Worm (Caenorhabditis elegans) whole organism, young adult: ENCODE data around the gene dyn-1.
A peak's percentile ranks its signal among the peaks of the same experiment; 100 is the strongest.

Experiments
- C06A6.2 ChIP-seq: fragments of 200-800 bp; sonication (Bioruptor generic); conservative IDR thresholded peaks from 2 replicates; pipeline ENCODE4 v1.3.6; 2022; ENCODE audit warnings: missing genetic modification characterization, missing compliant biosample characterization
- F23B12.7 ChIP-seq: sonication (generic microtip); optimal IDR thresholded peaks from 2 replicates; lab custom pipeline; 2017; ENCODE audit warnings: missing genetic modification characterization, mild to moderate bottlenecking, missing compliant biosample characterization, antibody characterized with exemption, moderate library complexity; ENCODE audit not compliant: insufficient read depth
- F39B2.1 ChIP-seq: fragments of 200-800 bp; sonication (Bioruptor generic); IDR thresholded peaks from 2 replicates; pipeline ENCODE4 v1.3.6; 2022; ENCODE audit warnings: missing genetic modification reagents, missing genetic modification characterization, missing compliant biosample characterization
- F49E8.2 ChIP-seq: sonication (generic microtip); optimal IDR thresholded peaks from 3 replicates; lab custom pipeline; 2017; ENCODE audit warnings: missing genetic modification characterization, mild to moderate bottlenecking, missing compliant biosample characterization, antibody characterized with exemption, moderate library complexity; ENCODE audit not compliant: insufficient read depth
- K12H6.12 ChIP-seq: fragments of 200-800 bp; sonication (Bioruptor generic); optimal IDR thresholded peaks from 2 replicates; lab custom pipeline; 2018; ENCODE audit warnings: mild to moderate bottlenecking, missing genetic modification characterization, missing compliant biosample characterization
- Y53G8AR.9 ChIP-seq: fragments of 200-800 bp; sonication (Bioruptor generic); conservative IDR thresholded peaks from 2 replicates; pipeline ENCODE4 v1.3.6; 2022; ENCODE audit warnings: missing genetic modification reagents, missing genetic modification characterization, missing compliant biosample characterization
- Y67H2A.10 ChIP-seq: fragments of 200-800 bp; sonication (Bioruptor generic); conservative IDR thresholded peaks from 2 replicates; pipeline ENCODE4 v1.3.6; 2022; ENCODE audit warnings: missing genetic modification reagents, missing genetic modification characterization, missing compliant biosample characterization
- Y79H2A.3 ChIP-seq: fragments of 200-800 bp; sonication (Bioruptor generic); conservative IDR thresholded peaks from 2 replicates; pipeline ENCODE4 v1.3.6; 2022; ENCODE audit warnings: missing genetic modification reagents, missing genetic modification characterization, missing compliant biosample characterization
- akir-1 ChIP-seq: fragments of 200-800 bp; sonication (Bioruptor generic); optimal IDR thresholded peaks from 2 replicates; lab custom pipeline; 2018; ENCODE audit warnings: mild to moderate bottlenecking, missing genetic modification characterization, moderate library complexity, missing compliant biosample characterization
- attf-5 ChIP-seq: fragments of 200-800 bp; sonication (Bioruptor generic); optimal IDR thresholded peaks from 2 replicates; lab custom pipeline; 2018; ENCODE audit warnings: mild to moderate bottlenecking, missing genetic modification characterization, missing compliant biosample characterization
- cebp-1 ChIP-seq, 2 experiments: fragments of 200-800 bp in 1 of 2; sonication (Bioruptor generic) in 1 of 2; sonication (generic microtip) in 1 of 2; IDR thresholded peaks in 1 of 2; optimal IDR thresholded peaks in 1 of 2; 2 replicates each; pipeline versions ENCODE4 v1.3.6 to Lab custom; 2017 to 2022; ENCODE audit warnings: missing compliant biosample characterization in 2 of 2, missing genetic modification characterization in 2 of 2, mild to moderate bottlenecking in 1 of 2, missing genetic modification reagents in 1 of 2, moderate library complexity in 1 of 2
- cebp-2 ChIP-seq: fragments of 200-800 bp; sonication (Bioruptor generic); IDR thresholded peaks from 2 replicates; pipeline ENCODE4 v1.3.6; 2022; ENCODE audit warnings: missing genetic modification characterization, missing compliant biosample characterization
- ceh-91 ChIP-seq: fragments of 200-800 bp; sonication (Bioruptor generic); IDR thresholded peaks from 2 replicates; pipeline ENCODE4 v1.3.6; 2022; ENCODE audit warnings: missing genetic modification reagents, missing genetic modification characterization, missing compliant biosample characterization
- chd-7 ChIP-seq: sonication (generic microtip); optimal IDR thresholded peaks from 2 replicates; lab custom pipeline; 2016; ENCODE audit warnings: mild to moderate bottlenecking, missing genetic modification characterization, moderate library complexity, missing compliant biosample characterization
- dpff-1 ChIP-seq: sonication (generic microtip); optimal IDR thresholded peaks from 2 replicates; lab custom pipeline; 2017; ENCODE audit warnings: mild to moderate bottlenecking, missing genetic modification characterization, missing compliant biosample characterization
- egl-44 ChIP-seq: fragments of 200-800 bp; sonication (Bioruptor generic); IDR thresholded peaks from 2 replicates; pipeline ENCODE4 v1.3.6; 2022; ENCODE audit warnings: missing genetic modification reagents, missing genetic modification characterization, missing compliant biosample characterization
- hmg-1.2 ChIP-seq: fragments of 200-800 bp; sonication (Bioruptor generic); IDR thresholded peaks from 2 replicates; pipeline ENCODE4 v1.3.6; 2022; ENCODE audit warnings: missing genetic modification reagents, missing genetic modification characterization, missing compliant biosample characterization
- let-607 ChIP-seq, 2 experiments: fragments of 200-800 bp in 1 of 2; sonication (Bioruptor generic) in 1 of 2; sonication (generic microtip) in 1 of 2; optimal IDR thresholded peaks; 2 replicates each; lab custom pipeline; 2016 to 2018; ENCODE audit warnings: mild to moderate bottlenecking in 2 of 2, missing compliant biosample characterization in 2 of 2, missing genetic modification characterization in 2 of 2, moderate library complexity in 2 of 2, missing genotype in 1 of 2
- lin-26 ChIP-seq: fragments of 200-800 bp; sonication (Bioruptor generic); IDR thresholded peaks from 2 replicates; pipeline ENCODE4 v1.3.6; 2022; ENCODE audit warnings: missing genetic modification reagents, missing genetic modification characterization, missing compliant biosample characterization
- lin-54 ChIP-seq: fragments of 200-800 bp; sonication (Bioruptor generic); optimal IDR thresholded peaks from 2 replicates; lab custom pipeline; 2018; ENCODE audit warnings: mild to moderate bottlenecking, missing genetic modification characterization, missing compliant biosample characterization
- lsl-1 ChIP-seq: fragments of 200-800 bp; sonication (Bioruptor generic); optimal IDR thresholded peaks from 2 replicates; lab custom pipeline; 2018; ENCODE audit warnings: mild to moderate bottlenecking, missing genetic modification characterization, moderate library complexity, missing compliant biosample characterization
- madf-3 ChIP-seq: fragments of 200-800 bp; sonication (Bioruptor generic); IDR thresholded peaks from 2 replicates; pipeline ENCODE4 v1.3.6; 2022; ENCODE audit warnings: missing genetic modification reagents, missing genetic modification characterization, missing compliant biosample characterization
- mcd-1 ChIP-seq: fragments of 200-800 bp; sonication (Bioruptor generic); IDR thresholded peaks from 2 replicates; pipeline ENCODE4 v1.3.6; 2022; ENCODE audit warnings: missing genetic modification reagents, missing genetic modification characterization, missing compliant biosample characterization
- mel-28 ChIP-seq: sonication (generic microtip); optimal IDR thresholded peaks from 2 replicates; lab custom pipeline; 2016; ENCODE audit warnings: borderline replicate concordance, mild to moderate bottlenecking, missing genetic modification characterization, missing compliant biosample characterization
- nhr-179 ChIP-seq: sonication (generic microtip); optimal IDR thresholded peaks from 2 replicates; lab custom pipeline; 2016; ENCODE audit warnings: mild to moderate bottlenecking, missing genetic modification characterization, missing compliant biosample characterization
- nhr-80 ChIP-seq: sonication (generic microtip); optimal IDR thresholded peaks from 2 replicates; lab custom pipeline; 2016; ENCODE audit warnings: missing genetic modification characterization, missing compliant biosample characterization
- nhr-90 ChIP-seq: sonication (generic microtip); optimal IDR thresholded peaks from 2 replicates; lab custom pipeline; 2016; ENCODE audit warnings: missing genotype, mild to moderate bottlenecking, missing genetic modification characterization, missing compliant biosample characterization
- rcor-1 ChIP-seq: fragments of 200-800 bp; sonication (Bioruptor generic); IDR thresholded peaks from 2 replicates; pipeline ENCODE4 v1.3.6; 2022; ENCODE audit warnings: missing genetic modification reagents, missing genetic modification characterization, missing compliant biosample characterization
- rec-8 ChIP-seq, 2 experiments: sonication (generic microtip); optimal IDR thresholded peaks; 2 replicates each; lab custom pipeline; 2016; ENCODE audit warnings: mild to moderate bottlenecking in 2 of 2, missing genetic modification characterization in 2 of 2, missing genetic modification reagents in 2 of 2, missing genotype in 2 of 2, missing biosample characterization in 1 of 2, missing compliant biosample characterization in 1 of 2, moderate library complexity in 1 of 2
- rpc-1 ChIP-seq, 2 experiments: fragments of 150-350 bp in 1 of 2; sonication (generic microtip) in 1 of 2; optimal IDR thresholded peaks; 2 replicates each; lab custom pipeline; 2014 to 2018; ENCODE audit warnings: missing biosample characterization in 1 of 2, missing genetic modification characterization in 1 of 2, missing genetic modification reagents in 1 of 2, missing genotype in 1 of 2
- sea-2 ChIP-seq: fragments of 200-800 bp; sonication (Bioruptor generic); IDR thresholded peaks from 2 replicates; pipeline ENCODE4 v1.3.6; 2022; ENCODE audit warnings: missing genetic modification characterization, missing compliant biosample characterization
- snpc-4 ChIP-seq, 5 experiments: fragments of 150-350 bp in 1 of 5; sonication (generic microtip) in 4 of 5; optimal IDR thresholded peaks; 2 replicates each; lab custom pipeline; 2014 to 2018; ENCODE audit warnings: missing genetic modification characterization in 5 of 5, missing biosample characterization in 3 of 5, antibody characterized with exemption in 2 of 5, mild to moderate bottlenecking in 2 of 5, missing compliant biosample characterization in 2 of 5, missing genotype in 2 of 5, moderate library complexity in 2 of 5, missing genetic modification reagents in 1 of 5
- tbx-9 ChIP-seq: sonication (generic microtip); optimal IDR thresholded peaks from 2 replicates; lab custom pipeline; 2016; ENCODE audit warnings: borderline replicate concordance, missing genetic modification characterization, inconsistent platforms, missing compliant biosample characterization
- ztf-25 ChIP-seq: fragments of 200-800 bp; sonication (Bioruptor generic); IDR thresholded peaks from 2 replicates; pipeline ENCODE4 v1.3.6; 2022; ENCODE audit warnings: missing genetic modification reagents, missing genetic modification characterization, missing compliant biosample characterization
- ztf-26 ChIP-seq: sonication (generic microtip); optimal IDR thresholded peaks from 2 replicates; lab custom pipeline; 2017; ENCODE audit warnings: missing genetic modification characterization, missing compliant biosample characterization
- ztf-6 ChIP-seq: fragments of 200-800 bp; sonication (Bioruptor generic); IDR thresholded peaks from 2 replicates; pipeline ENCODE4 v1.3.6; 2022; ENCODE audit warnings: missing genetic modification reagents, missing genetic modification characterization, missing compliant biosample characterization

dyn-1 gene

DNA sequence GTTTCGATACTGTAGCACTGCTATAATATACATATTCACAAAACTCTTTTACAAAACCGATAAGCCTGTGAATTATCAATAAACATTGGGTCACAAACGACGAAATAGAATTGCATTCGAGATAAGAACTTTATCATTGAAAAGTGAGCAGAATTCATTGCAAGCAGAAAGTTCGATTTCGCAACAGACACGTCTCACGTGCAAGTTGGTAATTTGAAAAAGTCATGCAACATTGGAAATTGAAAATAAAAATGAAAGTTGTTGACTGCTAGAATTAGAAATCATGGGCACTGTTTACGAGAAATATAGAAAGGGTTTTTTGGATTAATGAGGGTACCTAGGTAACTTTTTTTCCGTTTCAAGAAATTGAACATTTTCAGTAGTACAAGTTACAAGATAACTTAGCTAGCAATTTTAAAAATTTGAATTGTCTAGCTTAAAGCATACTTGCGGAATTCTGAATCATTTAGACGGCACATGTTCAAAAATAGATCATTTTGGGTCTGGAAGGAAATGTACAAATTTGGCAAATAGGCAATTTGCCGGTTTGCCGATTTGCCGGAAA, 41.9 kb downstream of the dyn-1 start (continued):
- TF ChIP-seq F49E8.2 (tag; lab: Kevin White, UChicago) (no peak), Y79H2A.3 (GFP tag; lab: Robert Waterston, UW) (no peak)

DNA sequence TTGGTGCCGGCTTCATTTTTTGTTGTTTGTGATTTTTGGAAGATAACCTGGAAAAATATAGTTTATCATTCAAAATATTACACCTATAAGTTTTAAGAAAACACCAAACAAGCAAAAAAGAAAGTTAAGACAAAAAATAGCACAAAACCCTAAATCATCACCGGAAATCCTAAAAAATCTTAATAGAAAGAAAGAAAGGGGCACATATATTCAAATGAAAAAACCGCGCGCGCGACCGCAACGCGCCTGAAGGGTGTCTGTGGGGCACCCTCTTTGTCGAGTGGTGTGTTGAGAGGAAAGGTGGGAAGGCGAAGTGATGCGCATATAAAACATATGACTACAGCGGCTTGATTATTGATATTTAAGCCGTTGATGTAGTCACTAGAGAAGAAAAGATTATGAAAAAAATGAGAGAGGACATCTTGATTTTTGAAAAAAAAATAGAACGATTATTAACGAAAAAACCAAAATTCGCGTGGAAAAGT, 45.1 kb downstream of the dyn-1 start, which contains the start of gene K09E9.3:
K09E9.3 (minus strand) TSS at position 51 of the 485 bp plus-strand sequence.
- peak; percentile 23; the same call in 1 of the 2 replicates for TF ChIP-seq hmg-1.2 (GFP tag; lab: Robert Waterston, UW)
- TF ChIP-seq C06A6.2 (GFP tag; lab: Robert Waterston, UW), result no peak

DNA sequence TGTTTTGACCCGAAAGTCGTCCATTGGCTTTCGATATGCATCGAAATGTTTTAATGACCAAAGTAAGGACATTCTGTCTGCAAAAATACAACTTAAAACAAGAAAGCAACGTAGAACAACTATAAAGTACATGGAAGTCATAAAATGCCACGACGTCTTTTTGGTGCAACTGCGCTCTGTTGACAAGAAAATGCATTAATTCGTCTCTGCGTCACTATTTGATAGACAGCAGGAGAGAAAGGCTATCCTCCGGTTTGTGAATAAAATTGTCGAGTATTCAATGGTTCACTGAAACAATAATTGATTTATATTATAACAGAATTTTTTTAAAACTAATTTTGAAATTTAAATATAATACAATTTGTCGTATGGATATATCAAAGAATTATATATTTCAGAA, 47.8 kb downstream of the dyn-1 start, which contains the start of gene ergi-3:
ergi-3 (minus strand) TSS at position 311 of the 400 bp plus-strand sequence.
- TF ChIP-seq nhr-80 (tag; lab: Kevin White, UChicago), result peak; percentile 75
- peak; percentile 93 to 94 for TF ChIP-seq let-607 (tag; optimal IDR thresholded peaks at IDR 0.05; lab: Kevin White, UChicago)
- TF ChIP-seq attf-5 (GFP tag; lab: Kevin White, UChicago), result peak; percentile 53
- TF ChIP-seq cebp-1 (GFP tag; IDR thresholded peaks at IDR 0.05; lab: Robert Waterston, UW), result no peak
- TF ChIP-seq cebp-1 (tag; optimal IDR thresholded peaks at IDR 0.05; lab: Kevin White, UChicago), result peak; percentile 26
- TF ChIP-seq sea-2 (GFP tag; lab: Robert Waterston, UW), result no peak
- TF ChIP-seq snpc-4 (GFP tag; optimal IDR thresholded peaks at IDR 0.05; lab: Kevin White, UChicago), result no peak
- TF ChIP-seq snpc-4 (tag; optimal IDR thresholded peaks at IDR 0.05; lab: Kevin White, UChicago), result peak in 1 of 4 experiments; percentile 37
- no peak for TF ChIP-seq Y53G8AR.9 (GFP tag; lab: Robert Waterston, UW)
- TF ChIP-seq dpff-1 (tag; lab: Kevin White, UChicago), result no peak
- no peak for TF ChIP-seq ceh-91 (GFP tag; lab: Robert Waterston, UW)
- peak; percentile 32 for TF ChIP-seq F23B12.7
- TF ChIP-seq akir-1 (GFP tag; lab: Kevin White, UChicago), result no peak
- no peak for TF ChIP-seq F39B2.1 (GFP tag; lab: Robert Waterston, UW)
- TF ChIP-seq Y79H2A.3 (GFP tag; lab: Robert Waterston, UW), result no peak
- TF ChIP-seq cebp-2 (GFP tag; lab: Robert Waterston, UW), result no peak
- peak; percentile 78 for TF ChIP-seq mcd-1 (GFP tag; lab: Robert Waterston, UW)
- TF ChIP-seq K12H6.12 (tag; lab: Kevin White, UChicago), result peak; percentile 11

DNA sequence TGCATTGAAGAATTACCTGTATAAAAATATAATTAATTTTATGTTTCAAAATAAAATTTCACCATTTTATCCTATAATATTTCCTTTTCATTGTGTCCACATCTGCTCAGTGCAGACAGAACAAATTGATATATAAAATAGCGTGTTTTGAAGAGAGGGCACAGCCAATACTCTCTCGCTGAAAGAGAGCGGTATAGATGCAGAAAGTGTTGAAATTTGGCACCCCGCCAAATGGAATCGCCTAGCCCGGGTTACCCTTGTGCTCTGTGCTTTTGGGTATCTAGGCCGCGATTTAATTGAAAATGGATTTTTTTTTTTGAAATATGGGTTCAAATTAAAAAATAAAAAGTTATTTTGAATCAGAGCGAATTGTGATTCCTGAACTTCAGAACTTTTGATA, 48.5 kb downstream of the dyn-1 start:
- no peak for TF ChIP-seq lsl-1 (GFP tag; lab: Kevin White, UChicago)
- no peak for TF ChIP-seq ztf-25 (GFP tag; lab: Robert Waterston, UW)
- no peak for TF ChIP-seq ztf-26 (tag; lab: Kevin White, UChicago)
- peak; percentile 19; the same call in 1 of the 2 replicates for TF ChIP-seq cebp-1 (GFP tag; IDR thresholded peaks at IDR 0.05; lab: Robert Waterston, UW)
- TF ChIP-seq cebp-1 (tag; optimal IDR thresholded peaks at IDR 0.05; lab: Kevin White, UChicago), result peak; percentile 77
- no peak for TF ChIP-seq lin-26 (GFP tag; lab: Robert Waterston, UW)
- TF ChIP-seq chd-7 (tag; lab: Kevin White, UChicago), result no peak
- TF ChIP-seq, all 124 proteins: peak for 1

DNA sequence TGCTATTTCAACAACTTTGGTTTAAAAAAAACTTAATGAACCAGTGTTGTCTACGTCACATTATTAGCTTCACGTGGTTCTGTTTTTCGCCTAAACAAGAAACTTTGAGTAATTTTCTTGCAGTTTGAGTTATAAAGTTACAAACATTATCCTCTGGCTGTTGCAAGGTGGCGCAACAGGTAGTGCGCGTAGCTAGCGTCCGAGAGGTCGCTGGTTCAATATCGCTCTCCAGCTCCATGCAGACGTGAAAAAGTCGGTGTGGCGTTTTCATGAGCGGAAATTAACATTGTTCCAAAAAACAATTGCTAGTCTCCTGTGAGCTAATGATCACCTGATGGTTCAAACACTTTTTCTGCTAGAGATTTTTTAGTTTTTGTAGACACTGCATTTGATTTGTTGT, 50.6 kb downstream of the dyn-1 start:
- TF ChIP-seq tbx-9 (tag; lab: Kevin White, UChicago), result no peak
- peak; percentile 63 for TF ChIP-seq rpc-1 (optimal IDR thresholded peaks at IDR 0.05; lab: Kevin White, UChicago)
- peak; percentile 75 for TF ChIP-seq rpc-1 (tag; optimal IDR thresholded peaks at IDR 0.05; lab: Kevin White, UChicago)
- TF ChIP-seq lin-54, result no peak
- TF ChIP-seq madf-3 (GFP tag; lab: Robert Waterston, UW), result 0 out of 2 replicates have a peak, but pooled peaks have one; percentile 17
- TF ChIP-seq nhr-179, result peak; percentile 29
- TF ChIP-seq egl-44 (GFP tag; lab: Robert Waterston, UW), result no peak
- TF ChIP-seq ztf-6 (GFP tag; lab: Robert Waterston, UW), result no peak
- no peak for TF ChIP-seq mel-28 (tag; lab: Kevin White, UChicago)
- no peak for TF ChIP-seq ztf-25 (GFP tag; lab: Robert Waterston, UW)
- TF ChIP-seq Y67H2A.10, result no peak
- TF ChIP-seq rcor-1 (GFP tag; lab: Robert Waterston, UW), result 0 out of 2 replicates have a peak, but pooled peaks have one; percentile 18
- TF ChIP-seq rec-8 (tag; optimal IDR thresholded peaks at IDR 0.05; lab: Kevin White, UChicago), result peak in 1 of 2 experiments; percentile 19
- TF ChIP-seq mcd-1 (GFP tag; lab: Robert Waterston, UW), result 0 out of 2 replicates have a peak, but pooled peaks have one; percentile 17
- peak; percentile 39 for TF ChIP-seq nhr-90 (tag; lab: Kevin White, UChicago)
- no peak for TF ChIP-seq cebp-1 (GFP tag; IDR thresholded peaks at IDR 0.05; lab: Robert Waterston, UW)
- TF ChIP-seq cebp-1 (tag; optimal IDR thresholded peaks at IDR 0.05; lab: Kevin White, UChicago), result no peak
- TF ChIP-seq nhr-80 (tag; lab: Kevin White, UChicago), result peak; percentile 29
